Worm (Caenorhabditis elegans) whole organism, L3 larva: ENCODE results near the gene T04G9.4.

Experiments used
- aly-2 ChIP-seq: fragments of 150-350 bp; optimal IDR thresholded peaks from 2 replicates; lab custom pipeline; 2014; ENCODE audit warnings: missing biosample characterization, missing genetic modification characterization
- daf-12 ChIP-seq: fragments of 150-350 bp; optimal IDR thresholded peaks from 2 replicates; lab custom pipeline; 2014; ENCODE audit warnings: missing biosample characterization, missing genetic modification reagents, missing genetic modification characterization
- elt-1 ChIP-seq: fragments of 150-350 bp; optimal IDR thresholded peaks from 2 replicates; lab custom pipeline; 2014; ENCODE audit warnings: missing biosample characterization, missing genetic modification characterization
- lin-15B ChIP-seq: fragments of 150-350 bp; optimal IDR thresholded peaks from 2 replicates; lab custom pipeline; 2014; ENCODE audit warnings: missing biosample characterization, missing genetic modification characterization
- nfya-1 ChIP-seq: sonication (generic microtip); optimal IDR thresholded peaks from 2 replicates; lab custom pipeline; 2017; ENCODE audit warnings: missing genetic modification characterization, mild to moderate bottlenecking, missing compliant biosample characterization, antibody characterized with exemption, moderate library complexity; ENCODE audit not compliant: insufficient read depth
- nhr-25 ChIP-seq: sonication (generic microtip); optimal IDR thresholded peaks from 2 replicates; lab custom pipeline; 2017; ENCODE audit warnings: missing biosample characterization, missing genetic modification characterization
- nhr-28 ChIP-seq: fragments of 150-350 bp; optimal IDR thresholded peaks from 2 replicates; lab custom pipeline; 2014; ENCODE audit warnings: missing biosample characterization, missing genetic modification characterization
- skn-1 ChIP-seq: fragments of 150-350 bp; optimal IDR thresholded peaks from 2 replicates; lab custom pipeline; 2014; ENCODE audit warnings: missing biosample characterization, missing genetic modification characterization
- zag-1 ChIP-seq: fragments of 150-350 bp; optimal IDR thresholded peaks from 2 replicates; lab custom pipeline; 2014; ENCODE audit warnings: missing biosample characterization, missing genetic modification characterization
- ztf-4 ChIP-seq: fragments of 150-350 bp; optimal IDR thresholded peaks from 2 replicates; lab custom pipeline; 2014; ENCODE audit warnings: missing biosample characterization, missing genetic modification characterization

DNA sequence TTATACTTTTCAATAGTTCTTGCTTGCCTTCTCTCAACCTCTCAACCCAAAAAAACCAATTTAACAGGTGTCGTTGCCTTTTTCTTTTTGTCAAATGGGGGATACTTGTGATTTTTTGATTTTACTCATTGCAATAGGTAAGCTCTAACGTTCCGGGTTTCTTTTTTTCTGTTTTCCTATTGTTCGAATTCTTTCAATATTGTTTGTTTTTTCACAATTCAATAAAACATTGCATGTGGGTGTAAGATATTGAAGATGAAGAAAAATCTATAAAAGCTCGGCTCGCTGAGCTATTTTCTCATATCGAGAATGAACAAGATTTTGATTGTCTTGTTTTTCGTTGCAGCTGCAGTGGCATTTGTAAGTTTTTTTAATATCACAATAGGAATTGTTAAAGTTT lies 1.7 kb upstream of the T04G9.4 start, which contains the start of gene T04G9.7:
- TF ChIP-seq skn-1 (tag; lab: Kevin White, UChicago) (no peak), nhr-25 (tag; lab: Kevin White, UChicago) (no peak), elt-1 (tag; lab: Kevin White, UChicago) (no peak), ztf-4 (tag; lab: Kevin White, UChicago) (no peak), lin-15B (tag; lab: Kevin White, UChicago) (no peak), nfya-1 (no peak), zag-1 (tag; lab: Kevin White, UChicago) (no peak), nhr-28 (tag; lab: Kevin White, UChicago) (no peak), daf-12 (tag; lab: Kevin White, UChicago) (no peak), aly-2 (tag; lab: Kevin White, UChicago) (no peak)
